Fruit fly (Drosophila melanogaster) whole organism: Measurements from ENCODE around the gene Moca-cyp.

Experiments used
- CG8478 ChIP-seq: fragments of >200 bp; optimal IDR thresholded peaks from 2 replicates; lab custom pipeline; 2018; ENCODE audit warnings: inconsistent platforms
- Dll ChIP-seq: fragments of >200 bp; optimal IDR thresholded peaks from 2 replicates; lab custom pipeline; 2017
- EcR ChIP-seq, 2 experiments: fragments of >200 bp; optimal IDR thresholded peaks; 2 replicates each; lab custom pipeline; 2017; ENCODE audit warnings: missing biosample characterization in 2 of 2, missing genetic modification characterization in 2 of 2, missing genetic modification reagents in 2 of 2
- pan ChIP-seq: fragments of >200 bp; optimal IDR thresholded peaks from 2 replicates; lab custom pipeline; 2017
- psq ChIP-seq: fragments of >200 bp; optimal IDR thresholded peaks from 2 replicates; lab custom pipeline; 2017
- usp ChIP-seq: fragments of >200 bp; optimal IDR thresholded peaks from 2 replicates; lab custom pipeline; 2017; ENCODE audit warnings: missing biosample characterization, missing genetic modification characterization, mixed read lengths

The Moca-cyp gene

DNA sequence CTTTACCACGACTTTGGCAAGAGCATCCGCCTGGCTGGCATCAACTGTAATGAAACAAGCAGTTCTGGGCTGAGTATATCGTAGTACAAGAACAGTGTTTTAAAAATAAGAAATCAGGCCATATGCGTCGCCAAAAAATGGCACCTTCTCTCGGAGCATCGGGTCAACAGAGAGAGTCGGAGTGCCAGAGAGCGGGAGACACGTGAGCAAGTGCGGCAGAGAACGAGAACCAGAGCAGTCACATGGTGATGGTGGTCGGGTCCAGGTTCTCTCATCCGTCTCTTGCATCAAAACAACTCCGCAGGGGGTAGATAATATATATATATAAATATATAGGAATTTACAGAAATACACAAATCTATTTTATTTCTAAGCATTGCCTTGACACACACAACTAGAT lies 15.3 kb upstream of the Moca-cyp start:
- TF ChIP-seq Dll (lab: Kevin White, UChicago) = no peak
- TF ChIP-seq pan = no peak
- TF ChIP-seq usp (GFP tag; lab: Kevin White, UChicago) = no peak
- no peak for TF ChIP-seq CG8478 (lab: Kevin White, UChicago)
- no peak for TF ChIP-seq psq (lab: Kevin White, UChicago)
- TF ChIP-seq EcR (GFP tag; optimal IDR thresholded peaks at IDR 0.05; lab: Kevin White, UChicago) = no peak

dm6 chr3R:28325415-28325814 lies 14.7 kb upstream of the Moca-cyp start:
- TF ChIP-seq Dll (lab: Kevin White, UChicago) (no peak), CG8478 (lab: Kevin White, UChicago) (no peak), usp (GFP tag; lab: Kevin White, UChicago) (no peak), psq (lab: Kevin White, UChicago) (no peak), pan (no peak), EcR (GFP tag; optimal IDR thresholded peaks at IDR 0.05; lab: Kevin White, UChicago) (no peak)

DNA sequence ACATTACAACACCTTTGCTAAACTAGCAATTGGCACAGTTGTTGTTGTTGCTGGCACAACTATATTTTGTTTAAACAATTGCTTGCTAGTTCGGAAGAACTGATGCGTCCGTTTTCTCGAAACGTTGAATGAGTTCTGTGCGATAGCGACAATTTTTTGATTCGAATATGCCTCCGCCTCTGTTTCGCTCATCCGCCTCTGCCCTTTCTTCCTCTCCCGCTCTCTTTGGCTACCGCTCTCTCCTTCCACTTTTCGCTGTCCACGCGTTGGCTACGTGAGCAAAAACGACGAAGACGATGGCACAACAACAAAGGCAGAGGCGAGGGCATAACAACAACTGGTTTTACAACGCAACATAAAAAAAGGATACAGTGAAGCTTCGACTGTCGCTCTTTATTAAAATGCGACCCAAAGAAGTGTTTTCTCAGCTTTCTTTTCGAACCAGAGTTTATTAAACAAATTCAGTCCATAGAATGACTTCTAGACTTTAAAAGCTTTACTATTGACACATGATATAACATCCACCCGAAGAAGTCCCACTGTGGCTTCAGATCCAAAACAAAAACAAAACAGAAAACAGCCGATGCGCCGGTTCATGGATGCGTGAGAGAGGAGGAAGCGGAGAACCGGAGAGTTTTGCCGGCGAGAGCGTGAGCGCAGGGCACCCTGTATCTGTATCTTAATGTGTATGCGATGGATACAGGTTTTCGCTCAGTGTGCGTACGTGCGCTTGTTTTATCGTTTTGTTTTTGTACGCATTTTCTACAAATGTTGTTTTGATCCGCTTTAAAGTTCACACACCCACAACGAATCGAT lies 13.8 kb upstream of the Moca-cyp start:
- TF ChIP-seq Dll (lab: Kevin White, UChicago) (no peak), EcR (GFP tag; optimal IDR thresholded peaks at IDR 0.05; lab: Kevin White, UChicago) (no peak), psq (lab: Kevin White, UChicago) (no peak), CG8478 (lab: Kevin White, UChicago) (no peak), usp (GFP tag; lab: Kevin White, UChicago) (no peak), pan (no peak)

dm6 chr3R:28327132-28327531 lies 13.0 kb upstream of the Moca-cyp start:
- TF ChIP-seq EcR (GFP tag; optimal IDR thresholded peaks at IDR 0.05; lab: Kevin White, UChicago) = no peak
- no peak for TF ChIP-seq usp (GFP tag; lab: Kevin White, UChicago)
- TF ChIP-seq Dll (lab: Kevin White, UChicago) = no peak
- TF ChIP-seq CG8478 (lab: Kevin White, UChicago) = no peak
- TF ChIP-seq psq (lab: Kevin White, UChicago) = no peak
- TF ChIP-seq pan = no peak

- TF ChIP-seq psq (lab: Kevin White, UChicago) (no peak), CG8478 (lab: Kevin White, UChicago) (no peak), EcR (GFP tag; optimal IDR thresholded peaks at IDR 0.05; lab: Kevin White, UChicago) (no peak), Dll (lab: Kevin White, UChicago) (no peak), usp (GFP tag; lab: Kevin White, UChicago) (no peak), pan (no peak)
Measured at dm6 chr3R:28327709-28328467, 12.2 kb upstream of the Moca-cyp start.

dm6 chr3R:28328780-28329546 lies 11.2 kb upstream of the Moca-cyp start:
- TF ChIP-seq pan (no peak), usp (GFP tag; lab: Kevin White, UChicago) (no peak), psq (lab: Kevin White, UChicago) (no peak), EcR (GFP tag; optimal IDR thresholded peaks at IDR 0.05; lab: Kevin White, UChicago) (no peak), CG8478 (lab: Kevin White, UChicago) (no peak), Dll (lab: Kevin White, UChicago) (no peak)

dm6 chr3R:28330266-28331125 lies 9.6 kb upstream of the Moca-cyp start:
- TF ChIP-seq psq (lab: Kevin White, UChicago) = no peak
- no peak for TF ChIP-seq usp (GFP tag; lab: Kevin White, UChicago)
- no peak for TF ChIP-seq pan
- TF ChIP-seq Dll (lab: Kevin White, UChicago) = no peak
- TF ChIP-seq CG8478 (lab: Kevin White, UChicago) = no peak
- TF ChIP-seq EcR (GFP tag; optimal IDR thresholded peaks at IDR 0.05; lab: Kevin White, UChicago) = no peak

dm6 chr3R:28331126-28331490 lies 9.0 kb upstream of the Moca-cyp start:
- no peak for TF ChIP-seq psq (lab: Kevin White, UChicago)
- TF ChIP-seq CG8478 (lab: Kevin White, UChicago) = no peak
- TF ChIP-seq EcR (GFP tag; optimal IDR thresholded peaks at IDR 0.05; lab: Kevin White, UChicago) = no peak
- no peak for TF ChIP-seq Dll (lab: Kevin White, UChicago)
- no peak for TF ChIP-seq usp (GFP tag; lab: Kevin White, UChicago)
- TF ChIP-seq pan = no peak

- TF ChIP-seq Dll (lab: Kevin White, UChicago) = no peak
- no peak for TF ChIP-seq EcR (GFP tag; optimal IDR thresholded peaks at IDR 0.05; lab: Kevin White, UChicago)
- no peak for TF ChIP-seq pan
- TF ChIP-seq psq (lab: Kevin White, UChicago) = no peak
Measured at dm6 chr3R:28332137-28332671, 7.9 kb upstream of the Moca-cyp start.
